Worm (Caenorhabditis elegans): ENCODE results near the gene lurp-4.

DNA sequence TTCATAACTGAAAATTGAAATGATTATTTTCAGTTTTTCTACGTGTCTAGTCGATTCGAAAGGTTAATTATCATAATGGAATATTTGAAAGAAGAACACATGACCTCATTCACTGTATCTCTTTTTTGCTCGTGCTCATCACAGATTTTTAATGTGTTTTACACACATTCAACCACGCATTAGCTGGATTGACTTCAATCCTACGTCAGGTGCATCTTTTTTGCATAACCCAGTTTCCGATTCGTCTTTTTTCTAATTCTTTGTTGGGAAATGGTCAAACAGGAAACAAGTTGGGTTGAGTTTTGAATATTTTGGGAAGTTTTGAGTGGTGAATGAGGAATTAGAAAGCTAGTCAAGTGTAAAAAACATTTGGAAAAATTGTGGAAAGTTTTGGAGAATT lies 22.2 kb upstream of the lurp-4 start:
- TF ChIP-seq ztf-11 (tag; optimal IDR thresholded peaks at IDR 0.05) = no peak
- no peak for TF ChIP-seq mls-2 (tag; optimal IDR thresholded peaks at IDR 0.05)
- TF ChIP-seq snpc-4 (tag; optimal IDR thresholded peaks at IDR 0.05) = no peak
- no peak for TF ChIP-seq elt-3 (tag; optimal IDR thresholded peaks at IDR 0.05)
